Worm (Caenorhabditis elegans) whole organism, L1 larva: ENCODE measurements around the gene Y48B6A.5.

Experiments
- C04F5.9 ChIP-seq: sonication (generic microtip); optimal IDR thresholded peaks from 2 replicates; lab custom pipeline; 2016; ENCODE audit warnings: missing genetic modification characterization, missing compliant biosample characterization
- C34B4.2 ChIP-seq: sonication (generic microtip); optimal IDR thresholded peaks from 2 replicates; lab custom pipeline; 2017; ENCODE audit warnings: mild to moderate bottlenecking, missing genetic modification characterization, missing compliant biosample characterization
- blmp-1 ChIP-seq: fragments of 150-350 bp; optimal IDR thresholded peaks from 2 replicates; lab custom pipeline; 2014; ENCODE audit warnings: missing biosample characterization, missing genetic modification characterization
- ceh-63 ChIP-seq: fragments of 200-800 bp; sonication (Bioruptor generic); optimal IDR thresholded peaks from 2 replicates; lab custom pipeline; 2018; ENCODE audit warnings: mild to moderate bottlenecking, missing genetic modification characterization, missing compliant biosample characterization
- ceh-8 ChIP-seq: fragments of 200-800 bp; sonication (Bioruptor generic); optimal IDR thresholded peaks from 2 replicates; lab custom pipeline; 2018; ENCODE audit warnings: mild to moderate bottlenecking, missing genetic modification characterization, moderate library complexity, missing compliant biosample characterization
- ceh-88 ChIP-seq: fragments of 200-800 bp; sonication (Bioruptor generic); IDR thresholded peaks from 2 replicates; pipeline ENCODE4 v1.3.6; 2022; ENCODE audit warnings: missing genetic modification characterization, missing compliant biosample characterization
- ceh-90 ChIP-seq: sonication (generic microtip); optimal IDR thresholded peaks from 2 replicates; lab custom pipeline; 2016; ENCODE audit warnings: missing genetic modification characterization, missing compliant biosample characterization
- dpl-1 ChIP-seq, 3 experiments: fragments of 150-350 bp in 2 of 3; sonication (generic microtip) in 1 of 3; optimal IDR thresholded peaks; 2 replicates each; lab custom pipeline; 2014 to 2017; ENCODE audit warnings: missing biosample characterization in 3 of 3, missing genetic modification characterization in 3 of 3, missing genetic modification reagents in 3 of 3
- dsc-1 ChIP-seq: sonication (generic microtip); optimal IDR thresholded peaks from 2 replicates; lab custom pipeline; 2016; ENCODE audit warnings: mild to moderate bottlenecking, missing genetic modification characterization, missing compliant biosample characterization
- egl-13 ChIP-seq: sonication (generic microtip); optimal IDR thresholded peaks from 2 replicates; lab custom pipeline; 2016; ENCODE audit warnings: missing genotype, missing genetic modification reagents, missing genetic modification characterization, missing compliant biosample characterization
- egl-27 ChIP-seq, 2 experiments: fragments of 150-350 bp in 1 of 2; sonication (generic microtip); optimal IDR thresholded peaks; 3 replicates each; lab custom pipeline; 2017 to 2018; ENCODE audit warnings: missing biosample characterization in 2 of 2, missing genetic modification characterization in 2 of 2, missing genetic modification reagents in 2 of 2
- elt-2 ChIP-seq: sonication (generic microtip); optimal IDR thresholded peaks from 2 replicates; lab custom pipeline; 2016; ENCODE audit warnings: missing genetic modification characterization, mild to moderate bottlenecking, inconsistent platforms, missing compliant biosample characterization, missing genetic modification reagents
- ets-5 ChIP-seq: fragments of 200-800 bp; sonication (Bioruptor generic); IDR thresholded peaks from 2 replicates; pipeline ENCODE4 v1.3.6; 2022; ENCODE audit warnings: missing genetic modification characterization, missing compliant biosample characterization
- fkh-4 ChIP-seq: sonication (generic microtip); optimal IDR thresholded peaks from 2 replicates; lab custom pipeline; 2016; ENCODE audit warnings: missing compliant biosample characterization, missing genetic modification characterization, borderline replicate concordance
- fos-1 ChIP-seq: fragments of 150-350 bp; optimal IDR thresholded peaks from 2 replicates; lab custom pipeline; 2014; ENCODE audit warnings: missing biosample characterization, missing genetic modification characterization
- grh-1 ChIP-seq: fragments of 200-800 bp; sonication (Bioruptor generic); IDR thresholded peaks from 2 replicates; pipeline ENCODE4 v1.3.6; 2022; ENCODE audit warnings: missing genetic modification reagents, missing genetic modification characterization, missing compliant biosample characterization
- hlh-17 ChIP-seq: fragments of 200-800 bp; sonication (Bioruptor generic); optimal IDR thresholded peaks from 2 replicates; lab custom pipeline; 2018; ENCODE audit warnings: missing genetic modification characterization, mild to moderate bottlenecking, missing compliant biosample characterization, moderate library complexity, borderline replicate concordance
- lin-15B ChIP-seq: fragments of 150-350 bp; sonication (generic microtip); optimal IDR thresholded peaks from 3 replicates; lab custom pipeline; 2014; ENCODE audit warnings: missing biosample characterization, missing genetic modification characterization
- mab-9 ChIP-seq: fragments of 200-800 bp; sonication (Bioruptor generic); IDR thresholded peaks from 2 replicates; pipeline ENCODE4 v1.3.6; 2022; ENCODE audit warnings: missing genetic modification reagents, missing genetic modification characterization, missing compliant biosample characterization
- nhr-237 ChIP-seq: fragments of 150-350 bp; optimal IDR thresholded peaks from 2 replicates; lab custom pipeline; 2014; ENCODE audit warnings: missing biosample characterization, missing genetic modification characterization
- nhr-28 ChIP-seq: fragments of 150-350 bp; optimal IDR thresholded peaks from 2 replicates; lab custom pipeline; 2014; ENCODE audit warnings: missing biosample characterization, missing genetic modification characterization
- nhr-77 ChIP-seq: fragments of 150-350 bp; optimal IDR thresholded peaks from 2 replicates; lab custom pipeline; 2014; ENCODE audit warnings: missing biosample characterization, missing genetic modification characterization
- nhr-84 ChIP-seq: sonication (generic microtip); optimal IDR thresholded peaks from 2 replicates; lab custom pipeline; 2017; ENCODE audit warnings: missing biosample characterization, missing genetic modification characterization
- nhr-85 ChIP-seq: sonication (generic microtip); peaks from one replicate; lab custom pipeline; 2016; ENCODE audit warnings: missing genetic modification characterization, inconsistent platforms, missing compliant biosample characterization
- pqm-1 ChIP-seq: sonication (generic microtip); optimal IDR thresholded peaks from 3 replicates; lab custom pipeline; 2017; ENCODE audit warnings: missing biosample characterization, missing genetic modification characterization
- rnt-1 ChIP-seq: sonication (generic microtip); optimal IDR thresholded peaks from 2 replicates; lab custom pipeline; 2016; ENCODE audit warnings: mild to moderate bottlenecking, missing genetic modification characterization, moderate library complexity, missing compliant biosample characterization
- skn-1 ChIP-seq: fragments of 150-350 bp; optimal IDR thresholded peaks from 2 replicates; lab custom pipeline; 2014; ENCODE audit warnings: missing biosample characterization, missing genetic modification characterization
- snpc-4 ChIP-seq: fragments of 150-350 bp; optimal IDR thresholded peaks from 2 replicates; lab custom pipeline; 2014; ENCODE audit warnings: missing biosample characterization, missing genetic modification characterization
- snu-23 ChIP-seq: sonication (generic microtip); optimal IDR thresholded peaks from 2 replicates; lab custom pipeline; 2016; ENCODE audit warnings: missing genetic modification characterization, missing compliant biosample characterization
- sox-4 ChIP-seq: sonication (generic microtip); optimal IDR thresholded peaks from 2 replicates; lab custom pipeline; 2016; ENCODE audit warnings: missing genetic modification characterization, missing compliant biosample characterization
- swsn-7 ChIP-seq: sonication (generic microtip); optimal IDR thresholded peaks from 2 replicates; lab custom pipeline; 2016; ENCODE audit warnings: missing genetic modification characterization, missing compliant biosample characterization
- tlp-1 ChIP-seq: fragments of 150-350 bp; optimal IDR thresholded peaks from 2 replicates; lab custom pipeline; 2014; ENCODE audit warnings: missing biosample characterization, missing genetic modification characterization
- unc-130 ChIP-seq: fragments of 150-350 bp; optimal IDR thresholded peaks from 2 replicates; lab custom pipeline; 2017; ENCODE audit warnings: missing biosample characterization, missing genetic modification characterization, inconsistent platforms
- unc-30 ChIP-seq: sonication (generic microtip); optimal IDR thresholded peaks from 2 replicates; lab custom pipeline; 2017; ENCODE audit warnings: missing biosample characterization, missing genetic modification characterization
- unc-62 ChIP-seq: fragments of 150-350 bp; optimal IDR thresholded peaks from 2 replicates; lab custom pipeline; 2014; ENCODE audit warnings: missing biosample characterization, missing genetic modification reagents, missing genetic modification characterization
- unc-86 ChIP-seq: sonication (generic microtip); optimal IDR thresholded peaks from 2 replicates; lab custom pipeline; 2016; ENCODE audit warnings: missing genetic modification characterization, missing compliant biosample characterization
- unc-98 ChIP-seq: fragments of 200-800 bp; sonication (Bioruptor generic); IDR thresholded peaks from 2 replicates; pipeline ENCODE4 v1.3.6; 2022; ENCODE audit warnings: missing genetic modification characterization, missing compliant biosample characterization
- vab-15 ChIP-seq: sonication (generic microtip); optimal IDR thresholded peaks from 2 replicates; lab custom pipeline; 2017; ENCODE audit warnings: missing genotype, mild to moderate bottlenecking, missing genetic modification characterization, missing compliant biosample characterization
- zag-1 ChIP-seq: fragments of 150-350 bp; optimal IDR thresholded peaks from 2 replicates; lab custom pipeline; 2014; ENCODE audit warnings: missing biosample characterization, missing genetic modification characterization

The Y48B6A.5 gene

DNA sequence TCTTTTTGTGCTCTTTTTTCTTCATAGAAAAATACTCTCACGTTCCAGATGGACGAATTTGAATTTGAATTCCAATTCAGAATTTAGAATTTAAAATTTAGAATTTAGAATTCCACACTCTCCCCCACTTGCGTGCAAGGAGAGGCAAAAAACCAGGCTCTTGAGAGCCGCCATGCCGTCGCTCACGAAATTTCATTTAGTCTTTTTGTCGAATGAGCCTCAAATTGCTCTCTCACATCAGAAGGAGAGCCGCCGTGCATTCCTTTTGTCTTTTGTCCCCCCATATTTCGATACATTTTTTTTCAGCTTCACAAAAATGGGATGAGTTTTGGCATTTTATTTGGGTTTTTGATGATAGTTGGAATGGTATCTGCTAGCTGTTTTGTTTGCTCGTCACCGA, 36.1 kb upstream of the Y48B6A.5 start, which contains the start of gene hot-7:
TSS of gene hot-7 (plus strand) at position 301 of the 400 bp plus-strand sequence.
- TF ChIP-seq egl-27 (tag; optimal IDR thresholded peaks at IDR 0.05; lab: Kevin White, UChicago), result no peak
- TF ChIP-seq pqm-1, result no peak
- TF ChIP-seq unc-130 (tag; lab: Kevin White, UChicago), result no peak
- TF ChIP-seq ceh-90 (tag; lab: Kevin White, UChicago), result no peak
- no peak for TF ChIP-seq ceh-8
- TF ChIP-seq ceh-88 (GFP tag; lab: Robert Waterston, UW), result no peak
- TF ChIP-seq swsn-7 (tag; lab: Kevin White, UChicago), result no peak
- no peak for TF ChIP-seq unc-98 (GFP tag; lab: Robert Waterston, UW)
- TF ChIP-seq snu-23 (GFP tag; lab: Kevin White, UChicago), result no peak
- TF ChIP-seq nhr-84 (tag; lab: Kevin White, UChicago), result no peak
- no peak for TF ChIP-seq skn-1 (tag; lab: Kevin White, UChicago)
- no peak for TF ChIP-seq zag-1 (tag; lab: Kevin White, UChicago)
- no peak for TF ChIP-seq nhr-237

DNA sequence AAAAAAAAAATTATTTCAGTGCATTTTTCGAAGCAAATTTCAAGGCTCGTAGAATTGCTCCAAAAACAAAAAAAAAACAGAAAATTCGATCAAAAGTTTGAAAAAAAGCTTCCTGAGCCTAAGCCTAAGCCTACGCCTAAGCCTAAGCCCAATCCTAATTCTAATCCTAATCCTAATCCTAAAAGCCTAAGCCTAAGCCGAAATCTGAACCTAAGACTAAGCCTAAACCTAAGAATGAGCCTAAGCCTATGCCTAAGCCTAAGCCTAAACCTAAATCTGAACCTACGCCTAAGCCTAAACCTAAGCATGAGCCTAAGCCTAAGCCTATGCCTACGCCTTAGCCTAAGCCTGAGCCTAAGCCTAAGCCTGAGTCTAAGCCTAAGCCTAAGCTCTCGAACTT, 31.2 kb upstream of the Y48B6A.5 start:
- no peak for TF ChIP-seq C34B4.2
- no peak for TF ChIP-seq mab-9
- TF ChIP-seq hlh-17 (GFP tag; lab: Kevin White, UChicago), result no peak
- no peak for TF ChIP-seq snpc-4 (tag; lab: Kevin White, UChicago)
- TF ChIP-seq C04F5.9 (tag; lab: Kevin White, UChicago), result no peak
- TF ChIP-seq unc-62 (GFP tag; lab: Kevin White, UChicago), result no peak
- no peak for TF ChIP-seq tlp-1 (tag; lab: Kevin White, UChicago)
- TF ChIP-seq nhr-77 (tag; lab: Kevin White, UChicago), result no peak
- no peak for TF ChIP-seq grh-1 (GFP tag; lab: Robert Waterston, UW)
- no peak for TF ChIP-seq pqm-1
- TF ChIP-seq vab-15 (tag; lab: Kevin White, UChicago), result no peak
- no peak for TF ChIP-seq unc-86
- no peak for TF ChIP-seq sox-4 (tag; lab: Kevin White, UChicago)
- TF ChIP-seq dpl-1 (GFP tag; optimal IDR thresholded peaks at IDR 0.05; lab: Kevin White, UChicago), result no peak
- no peak for TF ChIP-seq blmp-1 (tag; lab: Kevin White, UChicago)
- TF ChIP-seq, all 84 proteins: peak for 0

DNA sequence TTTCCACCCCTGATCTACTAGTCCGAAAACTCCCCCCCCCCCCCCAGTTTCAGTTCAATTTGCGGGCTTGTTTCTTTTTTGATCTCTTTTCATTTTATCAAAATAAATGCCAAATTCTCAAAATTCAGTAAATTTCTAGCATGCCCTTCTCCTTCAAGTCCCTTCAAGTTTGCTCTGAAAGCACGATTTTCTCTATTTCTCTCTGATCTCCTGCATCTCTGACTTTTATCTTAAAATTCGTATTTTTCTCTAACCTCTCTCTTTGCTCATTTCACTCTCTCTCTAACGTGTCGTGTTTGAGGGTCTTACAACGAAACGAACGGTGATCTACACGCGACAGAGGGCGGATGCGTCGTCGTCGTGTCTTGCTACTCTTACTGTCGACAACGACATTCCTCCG, 30.3 kb upstream of the Y48B6A.5 start, which contains the start of gene ace-3:
TSS of gene ace-3 (plus strand) at position 301 of the 400 bp plus-strand sequence.
- TF ChIP-seq fos-1, result no peak
- no peak for TF ChIP-seq grh-1 (GFP tag; lab: Robert Waterston, UW)
- no peak for TF ChIP-seq elt-2 (tag; lab: Kevin White, UChicago)
- no peak for TF ChIP-seq rnt-1 (tag; lab: Kevin White, UChicago)
- TF ChIP-seq dsc-1 (tag; lab: Kevin White, UChicago), result no peak
- no peak for TF ChIP-seq unc-30
- no peak for TF ChIP-seq ceh-63 (GFP tag; lab: Kevin White, UChicago)
- TF ChIP-seq egl-13, result no peak
- TF ChIP-seq snpc-4 (tag; lab: Kevin White, UChicago), result no peak
- no peak for TF ChIP-seq unc-130 (tag; lab: Kevin White, UChicago)
- TF ChIP-seq lin-15B (tag; lab: Kevin White, UChicago), result no peak
- TF ChIP-seq fkh-4 (tag; lab: Kevin White, UChicago), result no peak
- TF ChIP-seq blmp-1 (tag; lab: Kevin White, UChicago), result no peak
- no peak for TF ChIP-seq nhr-28 (tag; lab: Kevin White, UChicago)

ce11 chrII:14197499-14198096, 22.6 kb upstream of the Y48B6A.5 start, which contains the start of gene ace-4:
TSS of gene ace-4 (plus strand) at chrII:14198046.
- peak; percentile 50 for TF ChIP-seq nhr-85 (tag; lab: Kevin White, UChicago)
- no peak for TF ChIP-seq ets-5
